Fruit fly (Drosophila melanogaster) whole organism: ENCODE results near the gene CG42449.

Source experiments
- CG8478 ChIP-seq: fragments of >200 bp; optimal IDR thresholded peaks from 2 replicates; lab custom pipeline; 2018; ENCODE audit warnings: inconsistent platforms
- Dll ChIP-seq: fragments of >200 bp; optimal IDR thresholded peaks from 2 replicates; lab custom pipeline; 2017
- EcR ChIP-seq, 2 experiments: fragments of >200 bp; optimal IDR thresholded peaks; 2 replicates each; lab custom pipeline; 2017; ENCODE audit warnings: missing biosample characterization in 2 of 2, missing genetic modification characterization in 2 of 2, missing genetic modification reagents in 2 of 2
- pan ChIP-seq: fragments of >200 bp; optimal IDR thresholded peaks from 2 replicates; lab custom pipeline; 2017
- psq ChIP-seq: fragments of >200 bp; optimal IDR thresholded peaks from 2 replicates; lab custom pipeline; 2017
- usp ChIP-seq: fragments of >200 bp; optimal IDR thresholded peaks from 2 replicates; lab custom pipeline; 2017; ENCODE audit warnings: missing biosample characterization, missing genetic modification characterization, mixed read lengths

The CG42449 gene

DNA sequence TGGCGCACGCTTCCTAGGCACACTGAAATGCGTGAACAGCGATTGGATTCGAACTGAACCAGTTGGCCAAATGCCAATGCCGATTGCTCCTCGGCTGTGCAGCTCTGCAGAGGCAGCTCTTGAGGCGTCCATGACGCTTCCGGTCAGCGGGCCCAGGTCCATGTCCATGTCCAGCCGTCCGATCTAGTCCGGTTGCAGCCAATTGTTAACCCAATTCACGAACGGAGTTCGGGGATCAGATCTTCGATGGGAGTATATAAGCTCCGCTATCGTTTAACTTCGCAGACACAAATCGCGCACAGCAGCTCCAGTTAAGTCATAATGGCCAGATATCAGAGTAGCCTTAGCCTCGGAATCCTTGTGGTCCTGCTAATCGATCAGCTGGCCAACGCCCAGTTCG is at the start of gene CG42449:
TSS of gene CG42449 (plus strand) at position 301 of the 400 bp plus-strand sequence.
- no peak for TF ChIP-seq usp (GFP tag; lab: Kevin White, UChicago)
- TF ChIP-seq EcR (GFP tag; optimal IDR thresholded peaks at IDR 0.05; lab: Kevin White, UChicago): no peak
- TF ChIP-seq pan (lab: Kevin White, UChicago): no peak
- TF ChIP-seq psq (lab: Kevin White, UChicago): no peak
- TF ChIP-seq Dll (lab: Kevin White, UChicago): no peak
- no peak for TF ChIP-seq CG8478 (lab: Kevin White, UChicago)

DNA sequence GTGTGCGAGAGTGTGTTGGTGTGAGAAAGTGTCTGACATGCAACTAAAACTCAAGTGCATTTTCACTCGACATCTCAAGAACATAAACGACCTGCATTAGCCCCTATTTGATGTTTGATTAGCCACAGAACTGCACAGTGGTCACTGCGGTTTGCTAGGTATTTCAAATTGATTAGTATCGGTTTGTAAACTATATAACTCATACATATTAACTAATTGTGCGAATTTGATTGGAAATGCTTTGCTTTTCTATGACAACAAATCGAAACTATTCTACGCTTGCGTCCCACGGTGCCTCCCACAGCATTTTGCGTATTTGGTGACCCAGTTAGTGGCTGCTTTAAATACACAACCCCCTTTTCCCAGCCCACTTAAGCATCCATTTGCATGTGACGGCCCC is 48.3 kb upstream of the CG42449 start:
- TF ChIP-seq psq (lab: Kevin White, UChicago) (no peak), EcR (GFP tag; optimal IDR thresholded peaks at IDR 0.05; lab: Kevin White, UChicago) (no peak), usp (GFP tag; lab: Kevin White, UChicago) (no peak), pan (lab: Kevin White, UChicago) (no peak)

DNA sequence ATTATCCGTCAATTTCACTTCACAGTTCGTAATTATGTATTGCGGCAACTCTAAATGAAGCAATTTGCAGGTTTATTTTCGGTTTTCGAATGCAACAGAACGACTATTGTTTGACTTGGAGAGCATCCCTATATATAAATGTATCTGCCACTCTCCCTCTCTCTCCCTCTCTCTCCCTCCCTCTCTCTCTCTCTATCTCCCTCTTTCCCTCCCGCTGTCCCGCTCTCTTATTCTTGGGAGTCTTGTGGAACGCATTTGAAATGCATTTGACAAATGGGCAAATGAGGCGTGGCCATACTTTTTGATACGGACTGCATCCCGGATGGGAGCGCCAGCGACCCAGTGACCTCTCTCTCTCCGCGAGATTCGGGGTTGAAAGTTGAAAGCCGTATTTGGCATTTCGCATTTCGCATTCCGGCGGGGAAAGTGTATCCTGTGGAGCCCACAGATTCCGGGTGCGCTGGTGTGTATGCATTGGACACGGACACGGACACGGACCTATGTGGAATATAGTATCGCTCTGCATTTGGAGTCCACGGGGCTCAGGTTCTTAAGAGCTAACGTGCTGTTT is 46.4 kb upstream of the CG42449 start:
- TF ChIP-seq pan (lab: Kevin White, UChicago) (no peak), EcR (GFP tag; optimal IDR thresholded peaks at IDR 0.05; lab: Kevin White, UChicago) (no peak), psq (lab: Kevin White, UChicago) (no peak), Dll (lab: Kevin White, UChicago) (no peak), usp (GFP tag; lab: Kevin White, UChicago) (no peak), CG8478 (lab: Kevin White, UChicago) (no peak)

DNA sequence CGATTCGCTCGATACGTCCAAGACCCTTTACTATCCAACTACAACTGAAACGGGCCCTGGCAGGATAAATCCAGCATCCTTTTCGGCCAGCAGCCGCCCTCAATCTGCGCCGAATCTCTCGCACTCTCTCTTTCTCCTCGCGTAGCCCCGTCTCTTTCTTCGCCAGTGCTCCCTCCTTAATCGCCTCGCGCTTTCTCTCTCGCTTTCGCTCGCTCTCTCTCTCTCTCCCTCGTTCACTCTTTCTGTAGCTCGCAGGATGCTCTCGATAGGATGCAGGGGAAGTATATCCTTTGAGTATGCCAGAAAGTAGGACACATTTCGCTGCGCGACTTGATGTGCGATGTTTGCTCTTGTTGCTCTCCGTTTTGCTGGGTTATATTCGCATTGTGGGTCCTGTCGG is 45.5 kb upstream of the CG42449 start:
- TF ChIP-seq pan (lab: Kevin White, UChicago) (no peak), CG8478 (lab: Kevin White, UChicago) (no peak), Dll (lab: Kevin White, UChicago) (no peak), psq (lab: Kevin White, UChicago) (no peak), usp (GFP tag; lab: Kevin White, UChicago) (no peak), EcR (GFP tag; optimal IDR thresholded peaks at IDR 0.05; lab: Kevin White, UChicago) (no peak)

DNA sequence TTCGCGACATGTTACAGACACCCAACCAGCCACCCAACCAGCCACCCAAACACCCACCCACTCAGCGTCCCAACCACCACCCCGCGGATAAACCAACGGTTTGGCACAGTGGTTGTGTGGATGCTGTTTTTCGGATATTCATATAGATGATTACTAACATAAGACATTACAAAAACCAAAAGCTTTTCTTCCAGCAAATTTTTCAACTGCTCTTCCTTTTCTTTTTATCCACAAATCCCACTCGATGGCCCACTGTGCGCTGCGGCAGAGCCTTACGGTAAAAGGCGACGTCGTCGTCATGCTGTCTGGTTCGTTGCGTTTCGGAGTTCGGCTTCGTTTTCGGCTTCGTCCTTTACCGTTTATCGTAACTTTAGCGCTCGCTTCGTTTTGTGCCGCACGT is 44.5 kb upstream of the CG42449 start:
- TF ChIP-seq usp (GFP tag; lab: Kevin White, UChicago) (no peak), pan (lab: Kevin White, UChicago) (no peak), Dll (lab: Kevin White, UChicago) (no peak), psq (lab: Kevin White, UChicago) (no peak), CG8478 (lab: Kevin White, UChicago) (no peak), EcR (GFP tag; optimal IDR thresholded peaks at IDR 0.05; lab: Kevin White, UChicago) (no peak)

DNA sequence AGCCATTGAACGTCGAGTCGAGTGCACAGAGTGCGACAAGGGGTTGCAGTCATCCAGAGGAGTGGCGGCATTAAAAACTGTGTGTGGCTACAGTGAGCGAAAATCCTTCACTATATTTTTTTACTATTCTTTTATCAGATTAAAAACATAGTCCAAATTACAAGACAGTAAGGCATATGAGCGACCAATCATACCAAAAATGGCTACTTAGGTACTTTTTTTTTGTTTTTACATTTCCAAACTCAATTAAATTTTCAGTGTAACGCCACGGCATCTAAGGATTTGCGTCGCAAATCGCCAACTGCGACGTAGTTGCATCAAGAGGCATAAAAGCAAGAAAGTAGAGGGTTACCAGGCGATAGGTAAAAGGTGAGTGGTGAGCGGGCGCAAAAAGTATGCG is 44.0 kb upstream of the CG42449 start:
- no peak for TF ChIP-seq psq (lab: Kevin White, UChicago)
- TF ChIP-seq EcR (GFP tag; optimal IDR thresholded peaks at IDR 0.05; lab: Kevin White, UChicago): no peak
- no peak for TF ChIP-seq CG8478 (lab: Kevin White, UChicago)
- TF ChIP-seq usp (GFP tag; lab: Kevin White, UChicago): no peak
- no peak for TF ChIP-seq pan (lab: Kevin White, UChicago)
- TF ChIP-seq Dll (lab: Kevin White, UChicago): no peak

DNA sequence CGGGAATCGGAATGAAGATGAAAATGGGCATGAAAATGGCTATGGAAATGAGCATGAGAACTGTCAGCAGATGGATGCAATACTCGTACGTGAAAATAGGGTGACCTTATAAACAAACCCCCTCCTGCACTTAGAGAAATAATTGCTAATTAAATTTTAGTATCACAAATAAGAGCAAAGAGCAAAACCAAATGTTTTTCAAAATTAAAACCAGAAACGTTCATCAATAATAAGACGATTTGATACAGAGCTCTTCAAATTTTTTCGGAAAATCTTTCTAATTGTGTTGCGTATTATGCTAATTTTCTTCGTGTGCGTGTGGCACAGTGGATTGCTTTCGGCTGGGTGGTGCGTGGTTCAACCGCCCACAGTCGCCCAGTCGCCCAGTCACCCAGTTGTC is 36.8 kb upstream of the CG42449 start:
- TF ChIP-seq psq (lab: Kevin White, UChicago): no peak
- no peak for TF ChIP-seq CG8478 (lab: Kevin White, UChicago)
- no peak for TF ChIP-seq pan (lab: Kevin White, UChicago)
- no peak for TF ChIP-seq usp (GFP tag; lab: Kevin White, UChicago)
- TF ChIP-seq Dll (lab: Kevin White, UChicago): no peak
- TF ChIP-seq EcR (GFP tag; optimal IDR thresholded peaks at IDR 0.05; lab: Kevin White, UChicago): no peak

DNA sequence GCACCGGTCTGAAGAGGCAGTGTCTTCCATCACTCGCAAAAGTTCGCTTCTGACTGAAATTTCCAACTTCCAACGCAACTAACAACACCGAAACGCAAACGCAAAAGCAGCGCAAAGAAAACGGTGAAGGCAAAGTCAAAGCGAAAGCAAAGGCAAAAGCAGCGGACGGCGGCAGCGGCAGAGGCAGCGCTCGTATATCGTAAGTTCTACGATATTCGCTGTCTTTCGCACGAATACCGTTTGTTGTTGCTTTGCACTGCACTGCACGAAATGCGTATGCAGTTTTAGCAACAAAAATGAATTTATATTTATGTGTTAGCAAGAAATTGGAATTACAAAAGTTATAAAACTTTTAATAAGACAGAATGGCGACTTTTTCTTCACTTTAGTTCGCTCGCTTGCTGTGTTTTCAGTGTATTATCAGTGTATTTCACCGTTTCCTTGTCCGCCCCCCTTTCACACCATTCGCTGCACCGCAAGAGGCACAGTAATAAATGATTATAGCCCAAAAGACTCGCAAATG is 34.5 kb upstream of the CG42449 start, which contains the start of gene OtopLa:
TSS of gene OtopLa (minus strand) at position 51 of the 523 bp plus-strand sequence.
- TF ChIP-seq EcR (GFP tag; optimal IDR thresholded peaks at IDR 0.05; lab: Kevin White, UChicago) (no peak), Dll (lab: Kevin White, UChicago) (no peak), pan (lab: Kevin White, UChicago) (no peak), CG8478 (lab: Kevin White, UChicago) (no peak), usp (GFP tag; lab: Kevin White, UChicago) (no peak), psq (lab: Kevin White, UChicago) (no peak)

DNA sequence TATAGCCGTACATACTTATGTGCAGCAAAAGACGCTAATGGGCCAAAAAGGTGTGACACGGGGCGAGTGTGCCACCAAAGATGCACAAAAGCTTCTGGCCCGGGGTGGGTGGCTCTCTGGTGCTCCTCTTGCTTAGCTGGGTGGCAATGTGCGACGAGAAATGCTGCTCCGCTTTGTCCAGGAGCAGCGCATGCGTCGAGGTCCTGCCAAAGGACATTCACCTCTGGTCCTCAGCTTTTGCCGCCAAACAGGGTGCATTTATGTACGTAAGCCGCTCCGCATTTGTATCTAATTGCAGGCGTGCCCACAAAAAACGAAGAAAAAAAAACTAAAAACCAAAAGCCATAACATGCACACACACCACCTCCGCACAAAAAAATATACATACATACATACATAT is 33.7 kb upstream of the CG42449 start:
- TF ChIP-seq psq (lab: Kevin White, UChicago): no peak
- TF ChIP-seq pan (lab: Kevin White, UChicago): no peak
- TF ChIP-seq CG8478 (lab: Kevin White, UChicago): no peak
- no peak for TF ChIP-seq EcR (GFP tag; optimal IDR thresholded peaks at IDR 0.05; lab: Kevin White, UChicago)
- TF ChIP-seq Dll (lab: Kevin White, UChicago): no peak
- no peak for TF ChIP-seq usp (GFP tag; lab: Kevin White, UChicago)

DNA sequence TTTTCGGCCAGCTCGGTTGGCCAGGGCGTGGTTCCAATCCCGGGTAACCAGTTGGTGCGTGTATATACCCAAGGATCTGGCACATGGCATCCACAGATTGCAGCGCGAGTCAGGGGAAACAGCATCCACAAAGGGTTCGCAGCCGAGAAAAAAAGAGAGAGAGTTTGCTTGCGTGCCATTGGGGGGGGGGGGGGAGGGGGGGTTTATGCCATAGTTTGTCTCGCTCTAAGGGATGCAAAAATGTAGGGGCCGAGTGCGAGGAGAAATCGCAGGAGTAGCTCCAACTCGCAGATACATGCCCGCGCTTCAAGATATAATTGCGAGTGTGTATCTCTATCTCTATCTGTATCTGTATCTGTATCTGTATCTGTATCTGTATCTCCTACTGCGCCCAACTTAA is 33.0 kb upstream of the CG42449 start:
- TF ChIP-seq Dll (lab: Kevin White, UChicago) (no peak), CG8478 (lab: Kevin White, UChicago) (no peak), pan (lab: Kevin White, UChicago) (no peak), EcR (GFP tag; optimal IDR thresholded peaks at IDR 0.05; lab: Kevin White, UChicago) (no peak), psq (lab: Kevin White, UChicago) (no peak), usp (GFP tag; lab: Kevin White, UChicago) (no peak)

DNA sequence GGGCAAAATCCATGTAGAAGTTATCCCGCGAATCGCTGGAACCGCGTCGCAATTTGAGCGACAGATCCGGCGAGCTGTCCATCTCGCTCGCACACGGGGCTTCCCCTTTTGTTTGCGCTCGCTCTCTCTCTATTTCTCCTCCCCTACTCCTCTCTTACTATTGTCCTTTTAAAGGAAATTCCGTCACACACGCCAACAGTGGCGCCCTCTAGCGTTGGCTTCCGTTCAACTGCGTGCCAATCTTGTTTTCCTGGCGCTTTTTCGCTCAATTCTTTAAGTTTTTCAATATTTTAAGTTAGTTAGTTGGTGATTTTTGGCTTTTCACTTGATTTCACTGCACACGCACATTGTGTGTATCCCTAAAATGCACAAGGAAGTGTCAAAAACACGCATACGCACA is 21.1 kb upstream of the CG42449 start:
- TF ChIP-seq CG8478 (lab: Kevin White, UChicago) (no peak), EcR (GFP tag; optimal IDR thresholded peaks at IDR 0.05; lab: Kevin White, UChicago) (no peak), usp (GFP tag; lab: Kevin White, UChicago) (no peak), pan (lab: Kevin White, UChicago) (no peak), Dll (lab: Kevin White, UChicago) (no peak), psq (lab: Kevin White, UChicago) (no peak)
